Worm (Caenorhabditis elegans): Measurements from ENCODE around the gene lev-8.

The lev-8 gene

ce11 chrX:11519016-11519509 lies 41.7 kb upstream of the lev-8 start, which contains the start of gene hpo-34:
Gene hpo-34 (minus strand): TSS chrX:11519066.
- TF ChIP-seq elt-2 (tag; optimal IDR thresholded peaks at IDR 0.05) (peak; percentile 96), nhr-67 (tag; optimal IDR thresholded peaks at IDR 0.05) (no peak), jun-1 (tag; optimal IDR thresholded peaks at IDR 0.05) (peak; percentile 23), ceh-28 (tag; optimal IDR thresholded peaks at IDR 0.05) (no peak), ceh-9 (tag; optimal IDR thresholded peaks at IDR 0.05) (no peak), ceh-82 (tag; optimal IDR thresholded peaks at IDR 0.05) (no peak), nhr-237 (tag; optimal IDR thresholded peaks at IDR 0.05) (no peak), nhr-25 (tag; optimal IDR thresholded peaks at IDR 0.05) (no peak), nhr-23 (tag; optimal IDR thresholded peaks at IDR 0.05) (no peak), lin-39 (tag; optimal IDR thresholded peaks at IDR 0.05) (no peak), ztf-4 (tag; optimal IDR thresholded peaks at IDR 0.05) (no peak), pqm-1 (tag; optimal IDR thresholded peaks at IDR 0.05) (peak; percentile 92), R02D3.7 (tag; optimal IDR thresholded peaks at IDR 0.05) (no peak), mdl-1 (tag; optimal IDR thresholded peaks at IDR 0.05) (no peak), fkh-10 (GFP tag; optimal IDR thresholded peaks at IDR 0.05) (no peak), pha-4 (tag; optimal IDR thresholded peaks at IDR 0.05) (peak; percentile 40), ztf-11 (tag; optimal IDR thresholded peaks at IDR 0.05) (no peak), nhr-77 (tag; optimal IDR thresholded peaks at IDR 0.05) (no peak), nhr-28 (tag; optimal IDR thresholded peaks at IDR 0.05) (no peak), sea-2 (GFP tag; optimal IDR thresholded peaks at IDR 0.05) (no peak), ceh-16 (tag; optimal IDR thresholded peaks at IDR 0.05) (no peak), nhr-43 (tag; optimal IDR thresholded peaks at IDR 0.05; ENCODE audit: poor library complexity, severe bottlenecking) (no peak), elt-1 (tag; optimal IDR thresholded peaks at IDR 0.05) (no peak), fos-1 (tag; optimal IDR thresholded peaks at IDR 0.05) (peak; percentile 17), lin-15B (tag; optimal IDR thresholded peaks at IDR 0.05) (no peak)

- TF ChIP-seq nfya-1 (tag; optimal IDR thresholded peaks at IDR 0.05; ENCODE audit: insufficient read depth) (peak; percentile 83), ceh-9 (tag; optimal IDR thresholded peaks at IDR 0.05) (no peak), lin-15B (tag; optimal IDR thresholded peaks at IDR 0.05) (no peak), nhr-237 (tag; optimal IDR thresholded peaks at IDR 0.05) (no peak), jun-1 (tag; optimal IDR thresholded peaks at IDR 0.05) (peak; percentile 84), aly-2 (tag; optimal IDR thresholded peaks at IDR 0.05) (no peak), snpc-4 (tag; optimal IDR thresholded peaks at IDR 0.05) (no peak), nhr-25 (tag; optimal IDR thresholded peaks at IDR 0.05) (peak; percentile 51), egl-27 (tag; optimal IDR thresholded peaks at IDR 0.05) (peak; percentile 23), mml-1 (tag; optimal IDR thresholded peaks at IDR 0.05) (no peak), nhr-43 (tag; optimal IDR thresholded peaks at IDR 0.05; ENCODE audit: poor library complexity, severe bottlenecking) (peak; percentile 69), R02D3.7 (tag; optimal IDR thresholded peaks at IDR 0.05) (peak; percentile 47), nhr-11 (tag; optimal IDR thresholded peaks at IDR 0.05) (no peak), unc-39 (tag; optimal IDR thresholded peaks at IDR 0.05) (no peak), fos-1 (tag; optimal IDR thresholded peaks at IDR 0.05) (no peak), ZK546.5 (tag; optimal IDR thresholded peaks at IDR 0.05) (no peak), elt-1 (tag; optimal IDR thresholded peaks at IDR 0.05) (peak; percentile 2), lin-39 (tag; optimal IDR thresholded peaks at IDR 0.05) (peak; percentile 54), eor-1 (tag; optimal IDR thresholded peaks at IDR 0.05) (no peak), ztf-11 (tag; optimal IDR thresholded peaks at IDR 0.05) (no peak), nhr-77 (tag; optimal IDR thresholded peaks at IDR 0.05) (peak; percentile 66), unc-62 (GFP tag; optimal IDR thresholded peaks at IDR 0.05) (no peak), skn-1 (tag; optimal IDR thresholded peaks at IDR 0.05) (peak; percentile 89), pqm-1 (tag; optimal IDR thresholded peaks at IDR 0.05) (peak; percentile 48), fkh-10 (GFP tag; optimal IDR thresholded peaks at IDR 0.05) (no peak), sea-2 (GFP tag; optimal IDR thresholded peaks at IDR 0.05) (no peak), nhr-23 (tag; optimal IDR thresholded peaks at IDR 0.05) (peak; percentile 90), nhr-12 (tag; optimal IDR thresholded peaks at IDR 0.05) (no peak), tbx-2 (tag; optimal IDR thresholded peaks at IDR 0.05) (no peak), elt-3 (tag; optimal IDR thresholded peaks at IDR 0.05) (peak in 1 of 3 experiments; percentile 52), zag-1 (tag; optimal IDR thresholded peaks at IDR 0.05) (no peak), nhr-76 (tag; optimal IDR thresholded peaks at IDR 0.05) (no peak), ztf-4 (tag; optimal IDR thresholded peaks at IDR 0.05) (no peak), elt-2 (tag; optimal IDR thresholded peaks at IDR 0.05) (peak; percentile 68), ceh-28 (tag; optimal IDR thresholded peaks at IDR 0.05) (peak; percentile 82), nhr-67 (tag; optimal IDR thresholded peaks at IDR 0.05) (no peak), mdl-1 (tag; optimal IDR thresholded peaks at IDR 0.05) (no peak), ceh-82 (tag; optimal IDR thresholded peaks at IDR 0.05) (peak; percentile 14), fkh-2 (tag; optimal IDR thresholded peaks at IDR 0.05) (no peak), ama-1 (optimal IDR thresholded peaks at IDR 0.05) (no peak), daf-12 (tag; optimal IDR thresholded peaks at IDR 0.05) (no peak), egl-5 (tag; optimal IDR thresholded peaks at IDR 0.05) (peak; percentile 69), pha-4 (tag; optimal IDR thresholded peaks at IDR 0.05) (no peak), lsy-12 (tag; optimal IDR thresholded peaks at IDR 0.05) (no peak), hmg-11 (tag; optimal IDR thresholded peaks at IDR 0.05) (peak; percentile 86), ceh-16 (tag; optimal IDR thresholded peaks at IDR 0.05) (no peak), nhr-28 (tag; optimal IDR thresholded peaks at IDR 0.05) (no peak)
Measured at ce11 chrX:11522058-11522757, 38.5 kb upstream of the lev-8 start, which contains the start of gene sdc-2. Gene sdc-2 (plus strand): TSS chrX:11522707.

All from whole organism, L3 larva.